Worm (Caenorhabditis elegans): Measurements from ENCODE around the gene R07B7.8.

R07B7.8 gene

DNA sequence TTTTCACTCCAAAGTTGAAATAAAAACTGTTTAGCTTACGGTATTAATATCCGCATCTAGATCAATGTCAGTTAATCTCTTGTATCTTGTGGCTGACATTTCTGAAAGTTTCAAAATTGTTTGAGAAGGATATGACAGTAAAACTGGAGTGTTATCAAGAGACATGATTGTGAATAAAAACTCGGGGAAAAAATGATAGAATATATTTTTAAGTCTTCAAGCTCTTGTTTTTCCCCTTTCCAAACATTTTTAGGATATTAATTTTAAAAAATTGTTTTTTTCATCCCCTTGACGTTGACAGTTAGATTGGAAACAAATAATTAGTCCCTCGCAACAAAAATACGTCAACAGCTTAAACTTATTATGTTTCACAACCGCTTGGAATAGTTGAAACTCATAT, 9.2 kb downstream of the R07B7.8 start, which contains the start of gene R07B7.6:
TSS of gene R07B7.6 (minus strand) at position 101 of the 400 bp plus-strand sequence.
- no peak for TF ChIP-seq sea-1 (GFP tag; conservative IDR thresholded peaks at IDR 0.05)
- no peak for TF ChIP-seq pes-1 (GFP tag; IDR thresholded peaks at IDR 0.05)
- no peak for TF ChIP-seq tra-4 (tag; optimal IDR thresholded peaks at IDR 0.05)
- TF ChIP-seq flt-1 (GFP tag; IDR thresholded peaks at IDR 0.05): no peak
- TF ChIP-seq aly-1 (tag; optimal IDR thresholded peaks at IDR 0.05): no peak
- TF ChIP-seq ceh-36 (tag; optimal IDR thresholded peaks at IDR 0.05): no peak
- TF ChIP-seq ceh-13 (GFP tag; optimal IDR thresholded peaks at IDR 0.05): no peak
- TF ChIP-seq B0310.2 (tag; optimal IDR thresholded peaks at IDR 0.05): no peak
- TF ChIP-seq hnd-1 (tag; optimal IDR thresholded peaks at IDR 0.05): no peak
- TF ChIP-seq tbx-37 (GFP tag; conservative IDR thresholded peaks at IDR 0.05): no peak
- TF ChIP-seq ets-7 (tag; optimal IDR thresholded peaks at IDR 0.05): no peak
- no peak for TF ChIP-seq hmbx-1 (tag; optimal IDR thresholded peaks at IDR 0.05)
- no peak for TF ChIP-seq ama-1 (optimal IDR thresholded peaks at IDR 0.05)
- TF ChIP-seq tbx-11 (GFP tag; IDR thresholded peaks at IDR 0.05): no peak
- TF ChIP-seq hmg-4 (GFP tag; optimal IDR thresholded peaks at IDR 0.05): no peak
- TF ChIP-seq F13C5.2 (tag; optimal IDR thresholded peaks at IDR 0.05): no peak
- no peak for TF ChIP-seq scrt-1 (GFP tag; IDR thresholded peaks at IDR 0.05)

DNA sequence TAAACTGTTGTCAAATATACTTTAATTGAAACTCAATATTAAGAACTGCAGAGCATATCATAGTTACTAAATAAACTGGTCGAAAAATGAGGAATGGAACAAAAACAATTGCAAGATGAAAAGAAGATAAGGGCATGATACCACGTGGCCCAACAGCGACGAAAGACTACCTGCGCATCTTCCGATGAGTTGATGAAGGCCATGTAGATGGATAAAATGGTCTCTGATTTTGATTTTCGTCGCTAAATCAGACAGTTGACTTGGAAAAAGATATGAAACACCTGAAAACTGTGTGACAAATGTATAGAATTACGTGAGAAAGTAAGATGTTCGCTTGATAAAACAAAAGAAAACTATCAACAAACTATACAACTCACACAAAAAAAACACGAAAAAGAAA, 12.6 kb downstream of the R07B7.8 start:
- no peak for TF ChIP-seq ets-7 (tag; optimal IDR thresholded peaks at IDR 0.05)
- TF ChIP-seq hmbx-1 (tag; optimal IDR thresholded peaks at IDR 0.05): no peak
- TF ChIP-seq F13C5.2 (tag; optimal IDR thresholded peaks at IDR 0.05): no peak
- TF ChIP-seq ceh-36 (tag; optimal IDR thresholded peaks at IDR 0.05): no peak
- no peak for TF ChIP-seq pes-1 (GFP tag; IDR thresholded peaks at IDR 0.05)
- no peak for TF ChIP-seq scrt-1 (GFP tag; IDR thresholded peaks at IDR 0.05)
- TF ChIP-seq tbx-11 (GFP tag; IDR thresholded peaks at IDR 0.05): no peak
- no peak for TF ChIP-seq hnd-1 (tag; optimal IDR thresholded peaks at IDR 0.05)
- TF ChIP-seq tra-4 (tag; optimal IDR thresholded peaks at IDR 0.05): no peak
- TF ChIP-seq aly-1 (tag; optimal IDR thresholded peaks at IDR 0.05): no peak
- TF ChIP-seq hmg-4 (GFP tag; optimal IDR thresholded peaks at IDR 0.05): no peak
- no peak for TF ChIP-seq ama-1 (optimal IDR thresholded peaks at IDR 0.05)
- TF ChIP-seq B0310.2 (tag; optimal IDR thresholded peaks at IDR 0.05): no peak
- no peak for TF ChIP-seq ceh-13 (GFP tag; optimal IDR thresholded peaks at IDR 0.05)
- TF ChIP-seq tbx-37 (GFP tag; conservative IDR thresholded peaks at IDR 0.05): no peak

DNA sequence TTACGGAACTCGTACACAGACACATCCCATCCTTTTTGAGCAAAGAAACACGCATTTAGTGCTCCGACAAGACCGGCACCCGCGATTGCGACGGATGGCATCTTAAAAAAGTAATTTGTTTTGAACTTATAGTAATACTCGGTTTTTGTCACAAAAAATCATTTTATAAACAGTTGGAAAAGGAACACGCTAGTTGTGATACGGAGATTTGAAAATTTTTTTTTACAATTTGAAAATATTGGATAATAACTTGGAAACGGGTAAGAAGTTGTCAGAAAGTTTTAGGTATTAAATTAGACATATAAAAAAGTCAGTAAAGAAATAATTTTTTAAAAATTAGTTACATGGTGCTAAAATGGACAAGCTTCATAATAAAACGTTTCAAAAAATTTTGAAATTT, 13.7 kb downstream of the R07B7.8 start, which contains the start of gene kmo-1:
TSS of gene kmo-1 (minus strand) at position 101 of the 400 bp plus-strand sequence.
- TF ChIP-seq tra-4 (tag; optimal IDR thresholded peaks at IDR 0.05) (no peak), B0310.2 (tag; optimal IDR thresholded peaks at IDR 0.05) (no peak), hnd-1 (tag; optimal IDR thresholded peaks at IDR 0.05) (no peak), flt-1 (GFP tag; IDR thresholded peaks at IDR 0.05) (no peak), tbx-37 (GFP tag; conservative IDR thresholded peaks at IDR 0.05) (no peak), F13C5.2 (tag; optimal IDR thresholded peaks at IDR 0.05) (no peak), hmbx-1 (tag; optimal IDR thresholded peaks at IDR 0.05) (no peak), ceh-36 (tag; optimal IDR thresholded peaks at IDR 0.05) (no peak), ama-1 (optimal IDR thresholded peaks at IDR 0.05) (no peak), ets-7 (tag; optimal IDR thresholded peaks at IDR 0.05) (no peak), ceh-13 (GFP tag; optimal IDR thresholded peaks at IDR 0.05) (no peak), pes-1 (GFP tag; IDR thresholded peaks at IDR 0.05) (no peak), tbx-11 (GFP tag; IDR thresholded peaks at IDR 0.05) (no peak), hmg-4 (GFP tag; optimal IDR thresholded peaks at IDR 0.05) (no peak), scrt-1 (GFP tag; IDR thresholded peaks at IDR 0.05) (no peak), aly-1 (tag; optimal IDR thresholded peaks at IDR 0.05) (no peak), sea-1 (GFP tag; conservative IDR thresholded peaks at IDR 0.05) (no peak)

DNA sequence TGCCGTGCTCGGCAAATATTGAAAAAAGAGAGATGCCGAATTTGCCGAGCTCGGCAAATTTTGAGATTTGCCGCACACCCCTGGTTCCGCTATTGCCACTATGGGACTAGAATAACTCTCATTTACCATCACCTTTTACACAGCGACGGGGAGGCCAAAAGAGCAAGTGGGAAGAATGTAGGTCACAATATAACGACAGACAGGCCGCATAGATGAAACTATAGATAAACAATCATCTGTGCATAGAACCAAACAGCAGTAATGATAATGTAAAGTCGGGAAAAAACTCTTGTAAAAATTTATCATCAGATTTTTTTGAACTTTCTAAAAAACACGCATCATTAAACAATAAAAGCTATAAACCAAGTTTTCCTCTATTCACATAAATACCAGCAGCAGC, 15.7 kb downstream of the R07B7.8 start, which contains the start of gene kmo-2:
TSS of gene kmo-2 (minus strand) at position 101 of the 400 bp plus-strand sequence.
- TF ChIP-seq tbx-37 (GFP tag; conservative IDR thresholded peaks at IDR 0.05) (no peak), ceh-36 (tag; optimal IDR thresholded peaks at IDR 0.05) (no peak), B0310.2 (tag; optimal IDR thresholded peaks at IDR 0.05) (no peak), tra-4 (tag; optimal IDR thresholded peaks at IDR 0.05) (no peak), ceh-13 (GFP tag; optimal IDR thresholded peaks at IDR 0.05) (no peak), ets-7 (tag; optimal IDR thresholded peaks at IDR 0.05) (no peak), tbx-11 (GFP tag; IDR thresholded peaks at IDR 0.05) (no peak), sea-1 (GFP tag; conservative IDR thresholded peaks at IDR 0.05) (no peak), ama-1 (optimal IDR thresholded peaks at IDR 0.05) (no peak)

DNA sequence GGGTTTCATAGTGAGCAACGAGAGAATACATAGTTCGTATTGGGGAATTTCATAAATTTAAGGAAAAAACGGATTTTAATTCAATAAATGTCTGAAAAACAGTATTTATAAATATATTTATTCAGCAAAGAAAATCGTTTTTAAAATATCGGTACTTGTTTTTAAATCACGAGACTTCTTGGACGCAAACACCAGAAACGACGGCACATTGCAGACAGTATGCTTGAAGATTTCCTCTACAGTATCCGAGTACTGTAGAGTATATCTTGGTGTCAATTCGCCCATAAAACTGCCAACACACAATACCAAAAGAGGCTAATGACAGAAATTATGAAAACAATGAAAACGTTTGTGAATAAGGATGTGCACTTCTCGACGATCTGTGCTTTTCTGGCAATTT, 18.3 kb downstream of the R07B7.8 start:
- no peak for TF ChIP-seq hmg-4 (GFP tag; optimal IDR thresholded peaks at IDR 0.05)
- TF ChIP-seq aly-1 (tag; optimal IDR thresholded peaks at IDR 0.05): no peak
- TF ChIP-seq F13C5.2 (tag; optimal IDR thresholded peaks at IDR 0.05): no peak
- no peak for TF ChIP-seq tbx-11 (GFP tag; IDR thresholded peaks at IDR 0.05)

DNA sequence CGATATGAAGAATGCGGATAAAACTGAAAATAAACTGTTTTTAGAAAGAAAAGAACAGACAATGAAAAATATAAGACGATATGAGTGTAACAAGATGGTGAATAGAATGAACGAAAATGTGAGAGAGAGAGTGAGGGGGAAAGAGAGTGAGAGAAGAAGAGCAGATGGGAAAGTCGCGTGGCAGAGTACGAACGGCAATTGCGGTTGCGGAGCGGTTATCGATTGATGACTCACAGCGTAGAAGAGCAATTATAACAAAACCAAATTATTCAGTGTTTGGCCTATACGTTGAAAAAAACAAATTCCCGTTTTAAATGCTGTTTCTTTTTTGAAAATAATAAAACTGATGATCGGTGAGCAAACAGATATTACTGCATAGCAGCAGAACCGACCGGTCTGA, 18.7 kb downstream of the R07B7.8 start, which contains the start of gene pqn-53:
TSS of gene pqn-53 (minus strand) at position 23 of the 400 bp plus-strand sequence.
- TF ChIP-seq F13C5.2 (tag; optimal IDR thresholded peaks at IDR 0.05) (no peak), ama-1 (optimal IDR thresholded peaks at IDR 0.05) (no peak), tbx-11 (GFP tag; IDR thresholded peaks at IDR 0.05) (no peak), aly-1 (tag; optimal IDR thresholded peaks at IDR 0.05) (no peak), ets-7 (tag; optimal IDR thresholded peaks at IDR 0.05) (no peak), hmg-4 (GFP tag; optimal IDR thresholded peaks at IDR 0.05) (no peak), flt-1 (GFP tag; IDR thresholded peaks at IDR 0.05) (no peak), scrt-1 (GFP tag; IDR thresholded peaks at IDR 0.05) (no peak), hmbx-1 (tag; optimal IDR thresholded peaks at IDR 0.05) (no peak), sea-1 (GFP tag; conservative IDR thresholded peaks at IDR 0.05) (no peak), tra-4 (tag; optimal IDR thresholded peaks at IDR 0.05) (no peak), ceh-13 (GFP tag; optimal IDR thresholded peaks at IDR 0.05) (no peak), hnd-1 (tag; optimal IDR thresholded peaks at IDR 0.05) (no peak)

DNA sequence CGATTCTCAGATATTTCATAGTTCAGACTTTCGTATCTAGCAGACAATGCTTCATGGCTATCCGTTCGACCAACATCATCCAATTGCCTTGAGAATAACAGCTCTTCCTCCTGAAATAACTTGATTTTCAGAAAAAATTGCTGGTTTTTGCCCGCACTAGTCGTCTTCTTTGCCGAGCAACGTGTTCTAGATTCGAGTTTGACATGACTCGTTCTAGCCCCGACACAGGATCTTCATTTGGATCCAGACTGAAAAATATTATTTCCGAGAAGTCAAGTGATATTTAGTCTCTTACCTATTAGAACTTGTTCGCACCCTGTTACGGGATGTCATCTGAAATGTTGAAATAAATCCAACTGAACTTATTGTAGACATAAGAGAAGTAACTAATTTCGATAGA, 21.1 kb downstream of the R07B7.8 start, which contains the start of gene clh-6:
TSS of gene clh-6 (minus strand) at position 333 of the 400 bp plus-strand sequence.
- TF ChIP-seq tbx-11 (GFP tag; IDR thresholded peaks at IDR 0.05): no peak
- TF ChIP-seq ets-7 (tag; optimal IDR thresholded peaks at IDR 0.05): no peak
- TF ChIP-seq ama-1 (optimal IDR thresholded peaks at IDR 0.05): peak; percentile 79
- no peak for TF ChIP-seq hmbx-1 (tag; optimal IDR thresholded peaks at IDR 0.05)
- no peak for TF ChIP-seq aly-1 (tag; optimal IDR thresholded peaks at IDR 0.05)
- TF ChIP-seq flt-1 (GFP tag; IDR thresholded peaks at IDR 0.05): no peak
- no peak for TF ChIP-seq tra-4 (tag; optimal IDR thresholded peaks at IDR 0.05)

Data from whole organism, early embryonic.